Fruit fly (Drosophila melanogaster) whole organism, larva: ENCODE data around the gene jigr1.

Experiments
- noc ChIP-seq: fragments of 200-800 bp; sonication (Bioruptor generic); optimal IDR thresholded peaks from 3 replicates; lab custom pipeline; 2019; ENCODE audit warnings: missing biosample characterization, mild to moderate bottlenecking, missing genetic modification characterization, moderate library complexity

Gene jigr1

dm6 chr3R:25637294-25638174, at the start of gene jigr1:
Gene jigr1 (plus strand): TSS chr3R:25637843.
- TF ChIP-seq noc (tag; lab: Kevin White, UChicago): no peak

- no peak for TF ChIP-seq noc (tag; lab: Kevin White, UChicago)
Measured at dm6 chr3R:25588493-25588892, 49.1 kb upstream of the jigr1 start.

- TF ChIP-seq noc (tag; lab: Kevin White, UChicago): no peak
Measured at dm6 chr3R:25589168-25589567, 48.5 kb upstream of the jigr1 start.

- TF ChIP-seq noc (tag; lab: Kevin White, UChicago): no peak
Measured at dm6 chr3R:25590850-25591410, 46.7 kb upstream of the jigr1 start.

- TF ChIP-seq noc (tag; lab: Kevin White, UChicago): no peak
Measured at dm6 chr3R:25591500-25591899, 46.1 kb upstream of the jigr1 start.

- TF ChIP-seq noc (tag; lab: Kevin White, UChicago): no peak
Measured at dm6 chr3R:25594128-25594527, 43.5 kb upstream of the jigr1 start.

dm6 chr3R:25596274-25597034, 41.2 kb upstream of the jigr1 start:
- no peak for TF ChIP-seq noc (tag; lab: Kevin White, UChicago)

dm6 chr3R:25609027-25609426, 28.6 kb upstream of the jigr1 start, which contains the start of gene ymp:
Gene ymp (minus strand): TSS chr3R:25609127.
- TF ChIP-seq noc (tag; lab: Kevin White, UChicago): no peak

dm6 chr3R:25613366-25613765, 24.3 kb upstream of the jigr1 start, which contains the start of gene CG5079:
Gene CG5079 (plus strand): TSS chr3R:25613666.
- no peak for TF ChIP-seq noc (tag; lab: Kevin White, UChicago)

dm6 chr3R:25618114-25618513, 19.5 kb upstream of the jigr1 start, which contains the start of gene CG5071:
Gene CG5071 (plus strand): TSS chr3R:25618414.
- TF ChIP-seq noc (tag; lab: Kevin White, UChicago): no peak

dm6 chr3R:25623800-25624791, 13.5 kb upstream of the jigr1 start, which contains the start of gene Npl4:
Gene Npl4 (minus strand): TSS chr3R:25624662.
- no peak for TF ChIP-seq noc (tag; lab: Kevin White, UChicago)

dm6 chr3R:25625940-25626624, 11.6 kb upstream of the jigr1 start:
- no peak for TF ChIP-seq noc (tag; lab: Kevin White, UChicago)

- TF ChIP-seq noc (tag; lab: Kevin White, UChicago): no peak
Measured at dm6 chr3R:25626625-25627275, 10.9 kb upstream of the jigr1 start, which contains the start of gene Ssadh. Gene Ssadh (minus strand): TSS chr3R:25626924.
